Fruit fly (Drosophila melanogaster) whole organism, embryonic: ENCODE results near the gene CG15537.

Experiments
- BEAF-32 ChIP-seq: fragments of 200-800 bp; sonication (Bioruptor generic); optimal IDR thresholded peaks from 3 replicates; lab custom pipeline; 2017; ENCODE audit warnings: missing biosample characterization, missing genetic modification characterization, mild to moderate bottlenecking, moderate library complexity, missing genetic modification reagents
- Bteb2 ChIP-seq: fragments of 200-800 bp; sonication (Bioruptor generic); optimal IDR thresholded peaks from 2 replicates; lab custom pipeline; 2016; ENCODE audit warnings: missing biosample characterization, missing genetic modification characterization
- CG10462 ChIP-seq: fragments of 200-800 bp; sonication (Bioruptor generic); optimal IDR thresholded peaks from 2 replicates; lab custom pipeline; 2016; ENCODE audit warnings: missing biosample characterization, missing genetic modification characterization
- CG10543 ChIP-seq: fragments of 200-800 bp; sonication (Bioruptor generic); optimal IDR thresholded peaks from 3 replicates; lab custom pipeline; 2017; ENCODE audit warnings: missing biosample characterization, mild to moderate bottlenecking, missing genetic modification characterization, moderate library complexity
- CG10979 ChIP-seq: fragments of 200-800 bp; sonication (Bioruptor generic); optimal IDR thresholded peaks from 2 replicates; lab custom pipeline; 2018; ENCODE audit warnings: missing biosample characterization, mild to moderate bottlenecking, missing genetic modification characterization, moderate library complexity
- CG12219 ChIP-seq: fragments of 200-800 bp; sonication (Bioruptor generic); optimal IDR thresholded peaks from 3 replicates; lab custom pipeline; 2018; ENCODE audit warnings: missing biosample characterization, mild to moderate bottlenecking, missing genetic modification characterization
- CG13287 ChIP-seq: fragments of 200-800 bp; sonication (Bioruptor generic); IDR thresholded peaks from 2 replicates; pipeline ENCODE4 v1.3.6; 2022; ENCODE audit warnings: missing biosample characterization, missing genetic modification characterization; ENCODE audit not compliant: partially characterized antibody
- CG15269 ChIP-seq: fragments of 200-800 bp; sonication (Bioruptor generic); optimal IDR thresholded peaks from 2 replicates; lab custom pipeline; 2018; ENCODE audit warnings: missing biosample characterization, mild to moderate bottlenecking, missing genetic modification characterization, moderate library complexity
- CG16863 ChIP-seq: fragments of 200-800 bp; sonication (Bioruptor generic); optimal IDR thresholded peaks from 3 replicates; lab custom pipeline; 2016; ENCODE audit warnings: missing biosample characterization, missing genetic modification characterization
- CG4424 ChIP-seq: fragments of 200-800 bp; sonication (Bioruptor generic); optimal IDR thresholded peaks from 3 replicates; lab custom pipeline; 2016; ENCODE audit warnings: missing biosample characterization, missing genetic modification characterization
- CG4730 ChIP-seq: fragments of 200-800 bp; sonication (Bioruptor generic); IDR thresholded peaks from 2 replicates; pipeline ENCODE4 v1.3.6; 2022; ENCODE audit warnings: missing biosample characterization, missing genetic modification characterization
- CG5953 ChIP-seq: fragments of 200-800 bp; sonication (Bioruptor generic); IDR thresholded peaks from 2 replicates; pipeline ENCODE4 v1.3.6; 2022; ENCODE audit warnings: missing biosample characterization, missing genetic modification characterization
- CG6254 ChIP-seq: fragments of 200-800 bp; sonication (Bioruptor generic); optimal IDR thresholded peaks from 3 replicates; lab custom pipeline; 2017; ENCODE audit warnings: mild to moderate bottlenecking, missing biosample characterization, missing genetic modification reagents, missing genetic modification characterization
- CG6813 ChIP-seq: fragments of 200-800 bp; sonication (Bioruptor generic); optimal IDR thresholded peaks from 2 replicates; lab custom pipeline; 2017; ENCODE audit warnings: missing biosample characterization, missing genetic modification characterization, mild to moderate bottlenecking, moderate library complexity, missing genetic modification reagents
- CG7357 ChIP-seq: fragments of 200-800 bp; sonication (Bioruptor generic); IDR thresholded peaks from 3 replicates; pipeline ENCODE4 v1.3.6; 2022; ENCODE audit warnings: missing biosample characterization, missing genetic modification characterization
- CG7556 ChIP-seq: fragments of 200-800 bp; sonication (Bioruptor generic); optimal IDR thresholded peaks from 2 replicates; lab custom pipeline; 2017; ENCODE audit warnings: missing biosample characterization, mild to moderate bottlenecking, missing genetic modification characterization
- CG9215 ChIP-seq: fragments of 200-800 bp; sonication (Bioruptor generic); IDR thresholded peaks from 2 replicates; pipeline ENCODE4 v1.3.6; 2022; ENCODE audit warnings: missing biosample characterization, missing genetic modification characterization
- CG9876 ChIP-seq: fragments of 200-800 bp; sonication (Bioruptor generic); optimal IDR thresholded peaks from 2 replicates; lab custom pipeline; 2016; ENCODE audit warnings: missing biosample characterization, missing genetic modification characterization
- H15 ChIP-seq: fragments of 200-800 bp; sonication (Bioruptor generic); IDR thresholded peaks from 3 replicates; pipeline ENCODE4 v1.3.6; 2022; ENCODE audit warnings: missing biosample characterization, missing genetic modification characterization
- HHEX ChIP-seq: fragments of 200-800 bp; sonication (Bioruptor generic); optimal IDR thresholded peaks from 3 replicates; lab custom pipeline; 2017; ENCODE audit warnings: missing biosample characterization, mild to moderate bottlenecking, missing genetic modification characterization, missing genetic modification reagents
- HLH4C ChIP-seq: fragments of 200-800 bp; sonication (Bioruptor generic); IDR thresholded peaks from 3 replicates; pipeline ENCODE4 v1.3.6; 2022; ENCODE audit warnings: missing biosample characterization, missing genetic modification characterization; ENCODE audit not compliant: partially characterized antibody
- HmgD ChIP-seq: fragments of 200-800 bp; sonication (Bioruptor generic); optimal IDR thresholded peaks from 3 replicates; lab custom pipeline; 2016; ENCODE audit warnings: missing biosample characterization, missing genetic modification characterization
- Hmr ChIP-seq: fragments of 200-800 bp; sonication (Bioruptor generic); optimal IDR thresholded peaks from 3 replicates; lab custom pipeline; 2017; ENCODE audit warnings: mild to moderate bottlenecking, missing biosample characterization, missing genetic modification reagents, missing genetic modification characterization
- Mrtf ChIP-seq: fragments of 200-800 bp; sonication (Bioruptor generic); IDR thresholded peaks from 3 replicates; pipeline ENCODE4 v1.3.6; 2022; ENCODE audit warnings: missing biosample characterization, missing genetic modification characterization
- Nf-YB ChIP-seq: fragments of 200-800 bp; sonication (Bioruptor generic); optimal IDR thresholded peaks from 3 replicates; lab custom pipeline; 2019; ENCODE audit warnings: missing biosample characterization, mild to moderate bottlenecking, missing genetic modification characterization, moderate library complexity
- Side ChIP-seq: fragments of 200-800 bp; sonication (Bioruptor generic); optimal IDR thresholded peaks from 2 replicates; lab custom pipeline; 2016; ENCODE audit warnings: missing biosample characterization, missing genetic modification characterization
- Taf1 ChIP-seq: fragments of 200-800 bp; sonication (Bioruptor generic); IDR thresholded peaks from 2 replicates; pipeline ENCODE4 v1.3.6; 2022; ENCODE audit warnings: missing biosample characterization, missing genetic modification characterization
- Usf ChIP-seq: fragments of 200-800 bp; sonication (Bioruptor generic); optimal IDR thresholded peaks from 2 replicates; lab custom pipeline; 2017; ENCODE audit warnings: missing genotype, missing biosample characterization, missing genetic modification characterization
- YL-1 ChIP-seq: fragments of 200-800 bp; sonication (Bioruptor generic); optimal IDR thresholded peaks from 3 replicates; lab custom pipeline; 2017; ENCODE audit warnings: missing biosample characterization, mild to moderate bottlenecking, missing genetic modification characterization
- al ChIP-seq: fragments of 200-800 bp; sonication (Bioruptor generic); IDR thresholded peaks from 2 replicates; pipeline ENCODE4 v1.3.6; 2022; ENCODE audit warnings: missing biosample characterization, missing genetic modification characterization
- corto ChIP-seq: fragments of 200-800 bp; sonication (Bioruptor generic); optimal IDR thresholded peaks from 2 replicates; lab custom pipeline; 2016; ENCODE audit warnings: missing biosample characterization, mild to moderate bottlenecking, missing genetic modification characterization, moderate library complexity
- crc ChIP-seq: fragments of 200-800 bp; sonication (Bioruptor generic); optimal IDR thresholded peaks from 2 replicates; lab custom pipeline; 2016; ENCODE audit warnings: missing biosample characterization, missing genetic modification characterization
- danr ChIP-seq: fragments of 200-800 bp; sonication (Bioruptor generic); IDR thresholded peaks from 2 replicates; pipeline ENCODE4 v1.3.6; 2022; ENCODE audit warnings: missing biosample characterization, missing genetic modification characterization
- eyg ChIP-seq: fragments of 200-800 bp; sonication (Bioruptor generic); optimal IDR thresholded peaks from 3 replicates; lab custom pipeline; 2016; ENCODE audit warnings: missing biosample characterization, missing genetic modification characterization
- gcm ChIP-seq: fragments of 200-800 bp; sonication (Bioruptor generic); optimal IDR thresholded peaks from 2 replicates; lab custom pipeline; 2019; ENCODE audit warnings: missing biosample characterization, mild to moderate bottlenecking, missing genetic modification characterization, moderate library complexity
- jumu ChIP-seq: fragments of 200-800 bp; sonication (Bioruptor generic); optimal IDR thresholded peaks from 3 replicates; lab custom pipeline; 2016; ENCODE audit warnings: missing biosample characterization, missing genetic modification characterization
- knrl ChIP-seq: fragments of 200-800 bp; sonication (Bioruptor generic); IDR thresholded peaks from 3 replicates; pipeline ENCODE4 v1.3.6; 2022; ENCODE audit warnings: missing biosample characterization, missing genetic modification characterization; ENCODE audit not compliant: partially characterized antibody
- mam ChIP-seq: fragments of 200-800 bp; sonication (Bioruptor generic); optimal IDR thresholded peaks from 3 replicates; lab custom pipeline; 2016; ENCODE audit warnings: missing biosample characterization, missing genetic modification characterization
- nmo ChIP-seq: fragments of 200-800 bp; sonication (Bioruptor generic); optimal IDR thresholded peaks from 2 replicates; lab custom pipeline; 2018; ENCODE audit warnings: missing biosample characterization, mild to moderate bottlenecking, missing genetic modification characterization, moderate library complexity
- nom ChIP-seq: fragments of 200-800 bp; sonication (Bioruptor generic); optimal IDR thresholded peaks from 2 replicates; lab custom pipeline; 2017; ENCODE audit warnings: missing biosample characterization, missing genetic modification characterization, mild to moderate bottlenecking, moderate library complexity, missing genetic modification reagents
- otp ChIP-seq: fragments of 200-800 bp; sonication (Bioruptor generic); IDR thresholded peaks from 3 replicates; pipeline ENCODE4, ENCODE4 v1.3.6; 2022; ENCODE audit warnings: missing biosample characterization, missing genetic modification characterization
- pum ChIP-seq: fragments of 200-800 bp; sonication (Bioruptor generic); optimal IDR thresholded peaks from 2 replicates; lab custom pipeline; 2016; ENCODE audit warnings: missing biosample characterization, missing genetic modification characterization
- slbo ChIP-seq: fragments of 200-800 bp; sonication (Bioruptor generic); IDR thresholded peaks from 2 replicates; pipeline ENCODE4 v1.3.6; 2022; ENCODE audit warnings: missing biosample characterization, missing genetic modification characterization
- so ChIP-seq: fragments of 200-800 bp; sonication (Bioruptor generic); IDR thresholded peaks from 3 replicates; pipeline ENCODE4 v1.3.6; 2022; ENCODE audit warnings: missing biosample characterization, missing genetic modification characterization
- ssp ChIP-seq: fragments of 200-800 bp; sonication (Bioruptor generic); IDR thresholded peaks from 2 replicates; pipeline ENCODE4 v1.3.6; 2022; ENCODE audit warnings: missing biosample characterization, missing genetic modification characterization
- usp ChIP-seq: fragments of >200 bp; optimal IDR thresholded peaks from 2 replicates; lab custom pipeline; 2017; ENCODE audit warnings: missing biosample characterization, missing genetic modification characterization
- z ChIP-seq: fragments of 200-800 bp; sonication (Bioruptor generic); IDR thresholded peaks from 3 replicates; pipeline ENCODE4 v1.3.6; 2022; ENCODE audit warnings: missing biosample characterization, missing genetic modification characterization
- zen ChIP-seq: fragments of 200-800 bp; sonication (Bioruptor generic); optimal IDR thresholded peaks from 3 replicates; lab custom pipeline; 2018; ENCODE audit warnings: missing biosample characterization, mild to moderate bottlenecking, missing genetic modification characterization, moderate library complexity
- zfh2 ChIP-seq: fragments of 200-800 bp; sonication (Bioruptor generic); optimal IDR thresholded peaks from 2 replicates; lab custom pipeline; 2016; ENCODE audit warnings: missing biosample characterization, missing genetic modification characterization

CG15537 gene

DNA sequence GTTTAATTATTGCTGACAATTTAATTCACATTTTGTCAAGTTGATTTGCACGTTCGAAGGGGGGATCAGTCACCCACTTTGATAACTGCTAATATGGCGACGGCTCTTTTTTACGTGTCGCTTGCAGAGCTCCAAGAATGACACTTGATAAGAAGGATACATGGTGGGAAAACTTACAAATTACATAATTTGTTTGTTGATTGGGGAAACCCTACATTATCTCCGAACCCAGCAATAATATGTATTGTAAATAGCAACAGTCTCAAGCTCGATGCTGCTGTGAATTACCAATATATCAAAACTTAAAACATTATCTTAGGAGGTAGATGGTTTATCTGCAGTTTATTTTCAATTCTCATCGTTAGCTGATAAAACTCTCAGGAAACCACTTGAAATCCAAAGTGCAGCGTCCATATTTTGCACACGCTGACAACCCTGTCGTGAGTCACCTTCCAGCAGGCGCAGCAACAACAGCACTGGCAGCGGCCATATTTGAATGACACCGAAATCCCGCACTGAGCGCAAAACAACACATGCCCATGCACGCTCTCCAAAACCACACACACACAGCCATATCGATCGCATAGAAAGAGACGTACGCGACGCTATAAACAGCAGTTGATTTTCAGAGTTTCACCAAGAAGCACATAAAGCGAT lies 55.1 kb downstream of the CG15537 start (continued):
- peak; percentile 86 for TF ChIP-seq CG6254
- TF ChIP-seq CG10543 (GFP tag; lab: Kevin White, UChicago): peak; percentile 98
- TF ChIP-seq Mrtf (GFP tag; lab: Robert Waterston, UW): peak; percentile 87
- peak; percentile 84 for TF ChIP-seq H15 (GFP tag; lab: Robert Waterston, UW)
- TF ChIP-seq CG6813: peak; percentile 91
- peak; percentile 95 for TF ChIP-seq CG15269 (tag; lab: Kevin White, UChicago)
- peak; percentile 95 for TF ChIP-seq HHEX
- TF ChIP-seq mam (GFP tag; lab: Kevin White, UChicago): peak; percentile 97
- TF ChIP-seq CG4730 (GFP tag; lab: Robert Waterston, UW): peak; percentile 82
- TF ChIP-seq CG12219: peak; percentile 92
- TF ChIP-seq gcm (GFP tag; lab: Kevin White, UChicago): peak; percentile 87
- peak; percentile 73 for TF ChIP-seq otp (GFP tag; lab: Robert Waterston, UW)
- peak; percentile 97 for TF ChIP-seq pum (GFP tag; lab: Kevin White, UChicago)
- peak; percentile 79 for TF ChIP-seq ssp (GFP tag; lab: Robert Waterston, UW)
- TF ChIP-seq BEAF-32 (GFP tag; lab: Kevin White, UChicago): peak; percentile 36
- TF ChIP-seq jumu (GFP tag; lab: Kevin White, UChicago): peak; percentile 97
- no peak for TF ChIP-seq usp (GFP tag; lab: Kevin White, UChicago)
- TF ChIP-seq CG16863: peak; percentile 98
- TF ChIP-seq z: 0 out of 3 replicates have a peak, but pooled peaks have one; percentile 39
- TF ChIP-seq danr (GFP tag; lab: Robert Waterston, UW): peak; percentile 90
- TF ChIP-seq YL-1 (GFP tag; lab: Kevin White, UChicago): peak; percentile 83
- peak; percentile 95 for TF ChIP-seq CG9876
- peak; percentile 86 for TF ChIP-seq zen (tag; lab: Kevin White, UChicago)
- peak; percentile 97 for TF ChIP-seq Hmr (GFP tag; lab: Kevin White, UChicago)
- peak; percentile 98 for TF ChIP-seq CG4424 (GFP tag; lab: Kevin White, UChicago)
- peak; percentile 24; the same call in 1 of the 2 replicates for TF ChIP-seq CG13287 (GFP tag; lab: Robert Waterston, UW)
- TF ChIP-seq Nf-YB (GFP tag; lab: Kevin White, UChicago): peak; percentile 85
- peak; percentile 90 for TF ChIP-seq al (GFP tag; lab: Robert Waterston, UW)
- TF ChIP-seq knrl (GFP tag; lab: Robert Waterston, UW): no peak
- peak; percentile 74 for TF ChIP-seq CG5953 (GFP tag; lab: Robert Waterston, UW)
- TF ChIP-seq HLH4C (GFP tag; lab: Robert Waterston, UW): no peak
- TF ChIP-seq Bteb2 (GFP tag; lab: Kevin White, UChicago): peak; percentile 97
- peak; percentile 99 for TF ChIP-seq CG7556 (GFP tag; lab: Kevin White, UChicago)
- peak; percentile 98 for TF ChIP-seq nmo
- TF ChIP-seq CG7357 (GFP tag; lab: Robert Waterston, UW): peak; percentile 83
- peak; percentile 57 for TF ChIP-seq corto (GFP tag; lab: Kevin White, UChicago)
- TF ChIP-seq nom: peak; percentile 92
- peak; percentile 96 for TF ChIP-seq crc
- peak; percentile 89 for TF ChIP-seq so
- TF ChIP-seq CG9215: peak; percentile 93
- TF ChIP-seq Side (GFP tag; lab: Kevin White, UChicago): peak; percentile 97
- peak; percentile 97 for TF ChIP-seq HmgD (GFP tag; lab: Kevin White, UChicago)
- TF ChIP-seq zfh2: peak; percentile 96
- TF ChIP-seq slbo (GFP tag; lab: Robert Waterston, UW): peak; percentile 94
- peak; percentile 94 for TF ChIP-seq CG10979 (tag; lab: Kevin White, UChicago)
- peak; percentile 96 for TF ChIP-seq eyg (GFP tag; lab: Kevin White, UChicago)
- TF ChIP-seq Usf (GFP tag; lab: Kevin White, UChicago): peak; percentile 99
- peak; percentile 83 for TF ChIP-seq Taf1
- TF ChIP-seq CG10462 (GFP tag; lab: Kevin White, UChicago): peak; percentile 94
